Fruit fly (Drosophila melanogaster) Kc167 (cell line): ENCODE measurements around the gene Cipc.

Experiments used
- Myc ChIP-seq: fragments of >200 bp; optimal IDR thresholded peaks from 2 replicates; lab custom pipeline; 2017; ENCODE audit warnings: missing external identifiers
- Sin3A ChIP-seq: fragments of >200 bp; optimal IDR thresholded peaks from 2 replicates; lab custom pipeline; 2018; ENCODE audit warnings: missing external identifiers
- h ChIP-seq: fragments of >200 bp; optimal IDR thresholded peaks from 3 replicates; lab custom pipeline; 2018; ENCODE audit warnings: missing external identifiers
- insv ChIP-seq: fragments of >200 bp; optimal IDR thresholded peaks from 3 replicates; lab custom pipeline; 2018; ENCODE audit warnings: missing external identifiers
- psq ChIP-seq: fragments of >200 bp; optimal IDR thresholded peaks from 2 replicates; lab custom pipeline; 2017; ENCODE audit warnings: missing external identifiers
- ttk ChIP-seq: sonication (Bioruptor generic); optimal IDR thresholded peaks from 2 replicates; lab custom pipeline; 2017; ENCODE audit warnings: missing external identifiers

Cipc gene

dm6 chr3R:26122896-26123295 lies 16.2 kb downstream of the Cipc start:
- no peak for TF ChIP-seq ttk
- TF ChIP-seq Myc (lab: Kevin White, UChicago), result no peak
- no peak for TF ChIP-seq psq (lab: Kevin White, UChicago)
- no peak for TF ChIP-seq h (lab: Kevin White, UChicago)
- no peak for TF ChIP-seq Sin3A (lab: Kevin White, UChicago)
- no peak for TF ChIP-seq insv (lab: Kevin White, UChicago)

- no peak for TF ChIP-seq Sin3A (lab: Kevin White, UChicago)
Measured at dm6 chr3R:26124576-26125283, 18.1 kb downstream of the Cipc start.

dm6 chr3R:26125838-26126709 lies 19.4 kb downstream of the Cipc start, which contains the start of gene CG14556:
CG14556 (plus strand) TSS chr3R:26126659.
- TF ChIP-seq h (lab: Kevin White, UChicago) (no peak), ttk (no peak), psq (lab: Kevin White, UChicago) (no peak), insv (lab: Kevin White, UChicago) (no peak), Myc (lab: Kevin White, UChicago) (no peak), Sin3A (lab: Kevin White, UChicago) (no peak)

dm6 chr3R:26128442-26129003 lies 21.9 kb downstream of the Cipc start:
- TF ChIP-seq Myc (lab: Kevin White, UChicago) (no peak), psq (lab: Kevin White, UChicago) (no peak), insv (lab: Kevin White, UChicago) (no peak), h (lab: Kevin White, UChicago) (no peak), Sin3A (lab: Kevin White, UChicago) (no peak), ttk (no peak)

- TF ChIP-seq insv (lab: Kevin White, UChicago) (no peak), h (lab: Kevin White, UChicago) (no peak), psq (lab: Kevin White, UChicago) (no peak)
Measured at dm6 chr3R:26129680-26130079, 23.0 kb downstream of the Cipc start.

dm6 chr3R:26130586-26130985 lies 23.9 kb downstream of the Cipc start:
- TF ChIP-seq h (lab: Kevin White, UChicago) (no peak), Myc (lab: Kevin White, UChicago) (no peak), psq (lab: Kevin White, UChicago) (no peak), Sin3A (lab: Kevin White, UChicago) (no peak), insv (lab: Kevin White, UChicago) (no peak), ttk (no peak)

- no peak for TF ChIP-seq ttk
- TF ChIP-seq h (lab: Kevin White, UChicago), result no peak
- TF ChIP-seq Myc (lab: Kevin White, UChicago), result no peak
- no peak for TF ChIP-seq insv (lab: Kevin White, UChicago)
- no peak for TF ChIP-seq Sin3A (lab: Kevin White, UChicago)
- no peak for TF ChIP-seq psq (lab: Kevin White, UChicago)
Measured at dm6 chr3R:26132854-26133253, 26.2 kb downstream of the Cipc start, which contains the start of gene CG6142. CG6142 (plus strand) TSS chr3R:26133154.

- TF ChIP-seq Sin3A (lab: Kevin White, UChicago) (no peak), h (lab: Kevin White, UChicago) (no peak), insv (lab: Kevin White, UChicago) (no peak), ttk (no peak), psq (lab: Kevin White, UChicago) (no peak), Myc (lab: Kevin White, UChicago) (no peak)
Measured at dm6 chr3R:26137189-26137588, 30.5 kb downstream of the Cipc start.

dm6 chr3R:26170644-26171043 lies 64.0 kb downstream of the Cipc start, which contains the start of gene CG31323:
CG31323 (plus strand) TSS chr3R:26170847.
- TF ChIP-seq Myc (lab: Kevin White, UChicago) (no peak), Sin3A (lab: Kevin White, UChicago) (no peak), psq (lab: Kevin White, UChicago) (no peak), ttk (no peak), insv (lab: Kevin White, UChicago) (no peak), h (lab: Kevin White, UChicago) (no peak)

- TF ChIP-seq Sin3A (lab: Kevin White, UChicago), result no peak
- no peak for TF ChIP-seq Myc (lab: Kevin White, UChicago)
- no peak for TF ChIP-seq ttk
- no peak for TF ChIP-seq psq (lab: Kevin White, UChicago)
- TF ChIP-seq insv (lab: Kevin White, UChicago), result no peak
- no peak for TF ChIP-seq h (lab: Kevin White, UChicago)
Measured at dm6 chr3R:26172040-26172439, 65.4 kb downstream of the Cipc start.
